Fruit fly (Drosophila melanogaster) whole organism, prepupa: ENCODE measurements around the gene CG32099.

Experiments used
- Blimp-1 ChIP-seq: fragments of 200-800 bp; sonication (Bioruptor generic); optimal IDR thresholded peaks from 3 replicates; lab custom pipeline; 2017; ENCODE audit warnings: missing biosample characterization, missing genetic modification characterization, mild to moderate bottlenecking, moderate library complexity, missing genetic modification reagents
- CG10631 ChIP-seq: fragments of 200-800 bp; sonication (Bioruptor generic); optimal IDR thresholded peaks from 2 replicates; lab custom pipeline; 2016; ENCODE audit warnings: missing biosample characterization, missing genetic modification characterization
- CG10669 ChIP-seq: fragments of 200-800 bp; sonication (Bioruptor generic); optimal IDR thresholded peaks from 3 replicates; lab custom pipeline; 2018; ENCODE audit warnings: missing biosample characterization, mild to moderate bottlenecking, missing genetic modification characterization, moderate library complexity
- CG11294 ChIP-seq: fragments of 200-800 bp; sonication (Bioruptor generic); IDR thresholded peaks from 2 replicates; pipeline ENCODE4 v1.3.6; 2022; ENCODE audit warnings: missing biosample characterization, missing genetic modification characterization
- CG11762 ChIP-seq: fragments of 200-800 bp; sonication (Bioruptor generic); optimal IDR thresholded peaks from 3 replicates; lab custom pipeline; 2016; ENCODE audit warnings: missing biosample characterization, missing genetic modification characterization; ENCODE audit not compliant: insufficient read depth
- CG11902 ChIP-seq: fragments of 200-800 bp; sonication (Bioruptor generic); optimal IDR thresholded peaks from 3 replicates; lab custom pipeline; 2016; ENCODE audit warnings: missing biosample characterization, missing genetic modification characterization
- CG1621 ChIP-seq: fragments of 200-800 bp; sonication (Bioruptor generic); optimal IDR thresholded peaks from 3 replicates; lab custom pipeline; 2018; ENCODE audit warnings: missing biosample characterization, mild to moderate bottlenecking, missing genetic modification characterization
- CG16779 ChIP-seq: fragments of 200-800 bp; sonication (Bioruptor generic); optimal IDR thresholded peaks from 3 replicates; lab custom pipeline; 2017; ENCODE audit warnings: missing biosample characterization, mild to moderate bottlenecking, missing genetic modification characterization
- CG3032 ChIP-seq: fragments of 200-800 bp; optimal IDR thresholded peaks from 2 replicates; lab custom pipeline; 2019; ENCODE audit warnings: missing biosample characterization, mild to moderate bottlenecking, missing genetic modification characterization, moderate library complexity
- CG31627 ChIP-seq: fragments of 200-800 bp; sonication (Bioruptor generic); optimal IDR thresholded peaks from 3 replicates; lab custom pipeline; 2016; ENCODE audit warnings: missing biosample characterization, missing genetic modification characterization
- CG32006 ChIP-seq: fragments of 200-800 bp; sonication (Bioruptor generic); optimal IDR thresholded peaks from 3 replicates; lab custom pipeline; 2017; ENCODE audit warnings: missing biosample characterization, mild to moderate bottlenecking, missing genetic modification characterization
- CG3919 ChIP-seq: fragments of 200-800 bp; sonication (Bioruptor generic); optimal IDR thresholded peaks from 3 replicates; lab custom pipeline; 2016; ENCODE audit warnings: missing biosample characterization, missing genetic modification characterization
- CG4318 ChIP-seq: fragments of 200-800 bp; sonication (Bioruptor generic); optimal IDR thresholded peaks from 3 replicates; lab custom pipeline; 2017; ENCODE audit warnings: missing biosample characterization, mild to moderate bottlenecking, missing genetic modification characterization
- CG6276 ChIP-seq: fragments of 200-800 bp; sonication (Bioruptor generic); optimal IDR thresholded peaks from 2 replicates; lab custom pipeline; 2017; ENCODE audit warnings: missing biosample characterization, mild to moderate bottlenecking, missing genetic modification characterization
- CG6792 ChIP-seq: fragments of 200-800 bp; sonication (Bioruptor generic); optimal IDR thresholded peaks from 3 replicates; lab custom pipeline; 2016; ENCODE audit warnings: missing biosample characterization, missing genetic modification characterization
- CG6808 ChIP-seq: fragments of 200-800 bp; sonication (Bioruptor generic); optimal IDR thresholded peaks from 3 replicates; lab custom pipeline; 2017; ENCODE audit warnings: missing biosample characterization, missing genetic modification characterization, mild to moderate bottlenecking, moderate library complexity, missing genetic modification reagents
- CG6854 ChIP-seq: fragments of 200-800 bp; sonication (Bioruptor generic); optimal IDR thresholded peaks from 2 replicates; lab custom pipeline; 2017; ENCODE audit warnings: missing biosample characterization, mild to moderate bottlenecking, missing genetic modification characterization
- CG7368 ChIP-seq: fragments of 200-800 bp; sonication (Bioruptor generic); optimal IDR thresholded peaks from 3 replicates; lab custom pipeline; 2016; ENCODE audit warnings: missing biosample characterization, missing genetic modification characterization
- CG8119 ChIP-seq: fragments of 200-800 bp; sonication (Bioruptor generic); IDR thresholded peaks from 3 replicates; pipeline ENCODE4 v1.3.6; 2022; ENCODE audit warnings: missing biosample characterization, missing genetic modification characterization
- CG8632 ChIP-seq: fragments of 200-800 bp; sonication (Bioruptor generic); optimal IDR thresholded peaks from 3 replicates; lab custom pipeline; 2016; ENCODE audit warnings: missing biosample characterization, missing genetic modification characterization
- CG9139 ChIP-seq: fragments of 200-800 bp; sonication (Bioruptor generic); optimal IDR thresholded peaks from 3 replicates; lab custom pipeline; 2017; ENCODE audit warnings: missing biosample characterization, mild to moderate bottlenecking, missing genetic modification characterization
- Eip78C ChIP-seq: fragments of 200-800 bp; sonication (Bioruptor generic); peaks from one replicate; lab custom pipeline; 2016; ENCODE audit warnings: missing biosample characterization, missing genetic modification characterization
- Eip93F ChIP-seq: fragments of 200-800 bp; sonication (Bioruptor generic); optimal IDR thresholded peaks from 2 replicates; lab custom pipeline; 2016; ENCODE audit warnings: missing biosample characterization, mild to moderate bottlenecking, missing genetic modification characterization
- Ets21C ChIP-seq: fragments of 200-800 bp; sonication (Bioruptor generic); optimal IDR thresholded peaks from 3 replicates; lab custom pipeline; 2016; ENCODE audit warnings: missing biosample characterization, missing genetic modification characterization
- Ets96B ChIP-seq: fragments of 200-800 bp; optimal IDR thresholded peaks from 2 replicates; lab custom pipeline; 2019; ENCODE audit warnings: missing biosample characterization, mild to moderate bottlenecking, missing genetic modification characterization, moderate library complexity
- Gug ChIP-seq: fragments of 200-800 bp; sonication (Bioruptor generic); IDR thresholded peaks from 2 replicates; pipeline ENCODE4 v1.3.6; 2022; ENCODE audit warnings: missing biosample characterization, missing genetic modification characterization
- Hr38 ChIP-seq: sonication (Bioruptor generic); optimal IDR thresholded peaks from 2 replicates; lab custom pipeline; 2016; ENCODE audit warnings: missing biosample characterization, missing genetic modification characterization
- Hr4 ChIP-seq: fragments of 200-800 bp; sonication (Bioruptor generic); optimal IDR thresholded peaks from 3 replicates; lab custom pipeline; 2016; ENCODE audit warnings: missing biosample characterization, missing genetic modification characterization
- Lpt ChIP-seq: fragments of 200-800 bp; sonication (Bioruptor generic); optimal IDR thresholded peaks from 3 replicates; lab custom pipeline; 2016; ENCODE audit warnings: missing biosample characterization, missing genetic modification characterization
- Met ChIP-seq: fragments of 200-800 bp; sonication (Bioruptor generic); optimal IDR thresholded peaks from 3 replicates; lab custom pipeline; 2016; ENCODE audit warnings: missing biosample characterization, missing genetic modification characterization
- OdsH ChIP-seq: fragments of 200-800 bp; sonication (Bioruptor generic); optimal IDR thresholded peaks from 3 replicates; lab custom pipeline; 2016; ENCODE audit warnings: missing biosample characterization, missing genetic modification characterization
- Smox ChIP-seq: fragments of 200-800 bp; sonication (Bioruptor generic); optimal IDR thresholded peaks from 3 replicates; lab custom pipeline; 2016; ENCODE audit warnings: missing biosample characterization, missing genetic modification characterization
- Sox14 ChIP-seq: fragments of 200-800 bp; sonication (Bioruptor generic); optimal IDR thresholded peaks from 3 replicates; lab custom pipeline; 2016; ENCODE audit warnings: missing biosample characterization, missing genetic modification characterization
- Sox15 ChIP-seq: fragments of 200-800 bp; sonication (Bioruptor generic); optimal IDR thresholded peaks from 3 replicates; lab custom pipeline; 2016; ENCODE audit warnings: missing biosample characterization, missing genetic modification characterization
- achi ChIP-seq: fragments of 200-800 bp; sonication (Bioruptor generic); optimal IDR thresholded peaks from 3 replicates; lab custom pipeline; 2016; ENCODE audit warnings: missing biosample characterization, missing genetic modification characterization
- eg ChIP-seq: fragments of 200-800 bp; sonication (Bioruptor generic); IDR thresholded peaks from 3 replicates; pipeline ENCODE4 v1.3.6; 2022; ENCODE audit warnings: missing biosample characterization, missing genetic modification characterization
- esn ChIP-seq: fragments of 200-800 bp; sonication (Bioruptor generic); optimal IDR thresholded peaks from 2 replicates; lab custom pipeline; 2016; ENCODE audit warnings: missing biosample characterization, mild to moderate bottlenecking, missing genetic modification characterization, moderate library complexity
- fd59A ChIP-seq: fragments of 200-800 bp; sonication (Bioruptor generic); optimal IDR thresholded peaks from 2 replicates; lab custom pipeline; 2017; ENCODE audit warnings: missing biosample characterization, mild to moderate bottlenecking, missing genetic modification characterization, missing genetic modification reagents
- fd85E ChIP-seq: fragments of 200-800 bp; sonication (Bioruptor generic); optimal IDR thresholded peaks from 3 replicates; lab custom pipeline; 2016; ENCODE audit warnings: missing biosample characterization, missing genetic modification characterization
- fkh ChIP-seq: fragments of 200-800 bp; sonication (Bioruptor generic); optimal IDR thresholded peaks from 3 replicates; lab custom pipeline; 2017; ENCODE audit warnings: missing biosample characterization, mild to moderate bottlenecking, missing genetic modification characterization, moderate library complexity
- lz ChIP-seq: fragments of 200-800 bp; sonication (Bioruptor generic); optimal IDR thresholded peaks from 3 replicates; lab custom pipeline; 2016; ENCODE audit warnings: missing biosample characterization, missing genetic modification characterization
- salr ChIP-seq, 2 experiments: fragments of 200-800 bp; sonication (Bioruptor generic); optimal IDR thresholded peaks; 3 replicates each; lab custom pipeline; 2016 to 2018; ENCODE audit warnings: missing biosample characterization in 2 of 2, missing genetic modification characterization in 2 of 2, mild to moderate bottlenecking in 1 of 2
- spab ChIP-seq: fragments of 200-800 bp; sonication (Bioruptor generic); optimal IDR thresholded peaks from 2 replicates; lab custom pipeline; 2017; ENCODE audit warnings: missing biosample characterization, mild to moderate bottlenecking, missing genetic modification characterization, missing genetic modification reagents
- ss ChIP-seq, 2 experiments: fragments of 200-800 bp; sonication (Bioruptor generic); optimal IDR thresholded peaks; 2 replicates in 1 of 2; 3 replicates in 1 of 2; lab custom pipeline; 2017 to 2018; ENCODE audit warnings: mild to moderate bottlenecking in 2 of 2, missing biosample characterization in 2 of 2, missing genetic modification characterization in 2 of 2, moderate library complexity in 1 of 2
- topi ChIP-seq: fragments of 200-800 bp; sonication (Bioruptor generic); optimal IDR thresholded peaks from 3 replicates; lab custom pipeline; 2016; ENCODE audit warnings: missing biosample characterization, missing genetic modification characterization
- vri ChIP-seq: fragments of 200-800 bp; sonication (Bioruptor generic); optimal IDR thresholded peaks from 3 replicates; lab custom pipeline; 2016; ENCODE audit warnings: missing biosample characterization, mild to moderate bottlenecking, missing genetic modification characterization

Gene CG32099

DNA sequence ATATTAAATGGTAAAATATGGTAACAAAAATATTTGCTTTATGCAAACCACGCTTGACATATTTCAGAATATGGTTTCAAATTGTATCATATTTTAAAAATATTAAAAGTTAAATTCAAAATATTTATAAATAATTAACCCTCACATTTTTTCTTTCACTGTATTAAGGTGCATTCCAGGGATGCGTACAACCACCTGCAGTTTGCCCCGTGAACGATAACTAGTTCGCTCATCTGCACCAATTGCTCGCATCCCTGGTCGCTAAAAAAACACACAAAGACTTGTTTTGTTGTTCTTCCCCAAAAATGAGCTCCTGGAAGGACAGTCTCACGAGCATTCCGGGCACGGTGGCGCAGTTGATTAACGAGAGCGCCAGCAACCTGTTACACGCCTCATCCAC, 17.2 kb upstream of the CG32099 start, which contains the start of gene DEF8 (continued):
- peak; percentile 77 for TF ChIP-seq CG8632 (GFP tag; lab: Kevin White, UChicago)
- TF ChIP-seq Sox14 (GFP tag; lab: Kevin White, UChicago) = peak; percentile 94
- peak; percentile 82 for TF ChIP-seq CG3919 (GFP tag; lab: Kevin White, UChicago)
- TF ChIP-seq achi (GFP tag; lab: Kevin White, UChicago) = peak; percentile 77
- no peak for TF ChIP-seq fkh (GFP tag; lab: Kevin White, UChicago)
- peak; percentile 65 for TF ChIP-seq CG10631 (GFP tag; lab: Kevin White, UChicago)
- TF ChIP-seq OdsH = peak; percentile 74
- TF ChIP-seq Gug (GFP tag; lab: Robert Waterston, UW) = peak; percentile 82
- peak; percentile 33 for TF ChIP-seq Ets21C
- peak; percentile 35 for TF ChIP-seq CG9139 (GFP tag; lab: Kevin White, UChicago)
- TF ChIP-seq esn = peak; percentile 74
- peak; percentile 64 for TF ChIP-seq CG7368
- TF ChIP-seq CG1621 = peak; percentile 55
- TF ChIP-seq CG6854 (GFP tag; lab: Kevin White, UChicago) = peak; percentile 46
- peak; percentile 49 for TF ChIP-seq CG11902 (GFP tag; lab: Kevin White, UChicago)
- TF ChIP-seq Eip93F = no peak
- TF ChIP-seq CG4318 = peak; percentile 58
- TF ChIP-seq CG8119 (GFP tag; lab: Robert Waterston, UW) = peak; percentile 86
- peak in 1 of 2 experiments; percentile 51 for TF ChIP-seq ss (GFP tag; optimal IDR thresholded peaks at IDR 0.05; lab: Kevin White, UChicago)
- peak; percentile 9 for TF ChIP-seq Sox15 (GFP tag; lab: Kevin White, UChicago)
- TF ChIP-seq CG10669 (GFP tag; lab: Kevin White, UChicago) = peak; percentile 69
- TF ChIP-seq CG16779 (tag; lab: Kevin White, UChicago) = peak; percentile 29
- TF ChIP-seq Eip78C = peak; percentile 67
- no peak for TF ChIP-seq Smox (GFP tag; lab: Kevin White, UChicago)
- TF ChIP-seq Blimp-1 (GFP tag; lab: Kevin White, UChicago) = peak; percentile 18
- TF ChIP-seq topi (GFP tag; lab: Kevin White, UChicago) = peak; percentile 56
- peak; percentile 69 for TF ChIP-seq CG6276 (GFP tag; lab: Kevin White, UChicago)

DNA sequence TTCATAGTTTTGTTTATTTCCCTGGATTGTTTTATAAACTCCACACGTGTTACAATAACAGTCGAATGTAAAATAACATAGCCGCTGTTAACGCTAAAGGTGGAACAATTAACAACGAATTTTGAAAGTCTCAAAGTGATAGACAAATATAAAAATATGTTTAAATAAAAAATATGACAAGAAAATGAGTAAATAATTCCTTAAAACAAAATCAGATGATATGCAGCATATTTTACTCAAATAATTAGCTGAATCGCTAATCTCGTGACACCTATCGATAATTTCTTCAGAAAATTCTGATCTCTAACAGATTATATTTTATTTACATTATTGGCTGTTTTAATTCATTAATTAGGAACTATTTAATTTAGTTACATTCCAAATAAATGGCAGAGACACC, 12.4 kb upstream of the CG32099 start, which contains the start of the genes CG5645 and Atg12:
Gene CG5645, minus strand, starts transcription at position 77 of the 400 bp plus-strand sequence.
Gene Atg12, plus strand, starts transcription at position 338 of the 400 bp plus-strand sequence.
- TF ChIP-seq CG3919 (GFP tag; lab: Kevin White, UChicago) = peak; percentile 72
- TF ChIP-seq spab = no peak
- TF ChIP-seq CG11294 (GFP tag; lab: Robert Waterston, UW) = no peak
- TF ChIP-seq CG1621 = no peak
- peak; percentile 69 for TF ChIP-seq fkh (GFP tag; lab: Kevin White, UChicago)
- TF ChIP-seq CG6276 (GFP tag; lab: Kevin White, UChicago) = no peak
- TF ChIP-seq Blimp-1 (GFP tag; lab: Kevin White, UChicago) = no peak
- TF ChIP-seq CG6808 (GFP tag; lab: Kevin White, UChicago) = no peak
- TF ChIP-seq CG10631 (GFP tag; lab: Kevin White, UChicago) = peak; percentile 71
- peak; percentile 52 for TF ChIP-seq Ets96B
- TF ChIP-seq Eip93F = peak; percentile 18
- TF ChIP-seq eg (GFP tag; lab: Robert Waterston, UW) = peak; percentile 54
- peak; percentile 92 for TF ChIP-seq Eip78C
- TF ChIP-seq CG10669 (GFP tag; lab: Kevin White, UChicago) = peak; percentile 69
- peak; percentile 42 for TF ChIP-seq CG7368
- peak; percentile 66 for TF ChIP-seq Met
- peak; percentile 64 for TF ChIP-seq OdsH
- TF ChIP-seq fd85E = peak; percentile 38
- peak; percentile 68 for TF ChIP-seq CG3032 (tag; lab: Kevin White, UChicago)
- TF ChIP-seq Lpt (GFP tag; lab: Kevin White, UChicago) = peak; percentile 12
- no peak for TF ChIP-seq fd59A (GFP tag; lab: Kevin White, UChicago)
- peak; percentile 65 for TF ChIP-seq Hr4 (GFP tag; lab: Kevin White, UChicago)
- peak; percentile 31 for TF ChIP-seq CG11762 (GFP tag; lab: Kevin White, UChicago)
- peak; percentile 11 for TF ChIP-seq CG32006 (GFP tag; lab: Kevin White, UChicago)
- peak; percentile 54 for TF ChIP-seq achi (GFP tag; lab: Kevin White, UChicago)
- TF ChIP-seq CG6792 (GFP tag; lab: Kevin White, UChicago) = peak; percentile 52
- peak; percentile 44 for TF ChIP-seq CG8632 (GFP tag; lab: Kevin White, UChicago)
- peak; percentile 61 for TF ChIP-seq lz (GFP tag; lab: Kevin White, UChicago)
- no peak for TF ChIP-seq Gug (GFP tag; lab: Robert Waterston, UW)
- no peak for TF ChIP-seq Hr38 (GFP tag; lab: Kevin White, UChicago)
- TF ChIP-seq salr (GFP tag; optimal IDR thresholded peaks at IDR 0.05; lab: Kevin White, UChicago) = peak in 1 of 2 experiments; percentile 24
- TF ChIP-seq CG8119 (GFP tag; lab: Robert Waterston, UW) = peak; percentile 15; the same call in 1 of the 3 replicates
- TF ChIP-seq esn = peak; percentile 80
- no peak for TF ChIP-seq vri (GFP tag; lab: Kevin White, UChicago)
- peak; percentile 43 for TF ChIP-seq Sox14 (GFP tag; lab: Kevin White, UChicago)
- peak; percentile 12 to 66 for TF ChIP-seq ss (GFP tag; optimal IDR thresholded peaks at IDR 0.05; lab: Kevin White, UChicago)
- no peak for TF ChIP-seq CG6854 (GFP tag; lab: Kevin White, UChicago)
- peak; percentile 48 for TF ChIP-seq CG31627
